Worm (Caenorhabditis elegans) whole organism, L1 larva: ENCODE results near the gene Y46G5A.29.

Source experiments
- F16B12.6 ChIP-seq: fragments of 150-350 bp; optimal IDR thresholded peaks from 2 replicates; lab custom pipeline; 2014; ENCODE audit warnings: missing biosample characterization, missing genetic modification characterization
- ama-1 ChIP-seq: fragments of 150-350 bp; optimal IDR thresholded peaks from 2 replicates; lab custom pipeline; 2014
- elt-3 ChIP-seq, 6 experiments: fragments of 150-350 bp in 1 of 6; sonication (generic microtip); optimal IDR thresholded peaks; 2 replicates each; lab custom pipeline; 2017 to 2018; ENCODE audit warnings: missing biosample characterization in 6 of 6, missing genetic modification characterization in 6 of 6, inconsistent platforms in 1 of 6
- hpl-2 ChIP-seq: fragments of 150-350 bp; optimal IDR thresholded peaks from 2 replicates; lab custom pipeline; 2014; ENCODE audit warnings: missing biosample characterization, missing genetic modification reagents, missing genetic modification characterization
- lin-13 ChIP-seq: fragments of 150-350 bp; optimal IDR thresholded peaks from 2 replicates; lab custom pipeline; 2014; ENCODE audit warnings: missing biosample characterization, missing genetic modification reagents, missing genetic modification characterization
- nhr-237 ChIP-seq: fragments of 150-350 bp; optimal IDR thresholded peaks from 2 replicates; lab custom pipeline; 2014; ENCODE audit warnings: missing biosample characterization, missing genetic modification characterization
- nhr-28 ChIP-seq: fragments of 150-350 bp; optimal IDR thresholded peaks from 2 replicates; lab custom pipeline; 2014; ENCODE audit warnings: missing biosample characterization, missing genetic modification characterization
- nhr-77 ChIP-seq: fragments of 150-350 bp; optimal IDR thresholded peaks from 2 replicates; lab custom pipeline; 2014; ENCODE audit warnings: missing biosample characterization, missing genetic modification characterization
- nhr-85 ChIP-seq: sonication (generic microtip); peaks from one replicate; lab custom pipeline; 2016; ENCODE audit warnings: missing genetic modification characterization, inconsistent platforms, missing compliant biosample characterization
- pag-3 ChIP-seq: sonication (generic microtip); optimal IDR thresholded peaks from 2 replicates; lab custom pipeline; 2017; ENCODE audit warnings: missing genetic modification characterization, mild to moderate bottlenecking, missing compliant biosample characterization, antibody characterized with exemption, borderline replicate concordance; ENCODE audit not compliant: insufficient read depth
- sptf-1 ChIP-seq: fragments of 150-350 bp; optimal IDR thresholded peaks from 2 replicates; lab custom pipeline; 2014; ENCODE audit warnings: missing biosample characterization, missing genetic modification characterization
- tbx-2 ChIP-seq: sonication (generic microtip); optimal IDR thresholded peaks from 2 replicates; lab custom pipeline; 2016; ENCODE audit warnings: missing genetic modification characterization, missing compliant biosample characterization

DNA sequence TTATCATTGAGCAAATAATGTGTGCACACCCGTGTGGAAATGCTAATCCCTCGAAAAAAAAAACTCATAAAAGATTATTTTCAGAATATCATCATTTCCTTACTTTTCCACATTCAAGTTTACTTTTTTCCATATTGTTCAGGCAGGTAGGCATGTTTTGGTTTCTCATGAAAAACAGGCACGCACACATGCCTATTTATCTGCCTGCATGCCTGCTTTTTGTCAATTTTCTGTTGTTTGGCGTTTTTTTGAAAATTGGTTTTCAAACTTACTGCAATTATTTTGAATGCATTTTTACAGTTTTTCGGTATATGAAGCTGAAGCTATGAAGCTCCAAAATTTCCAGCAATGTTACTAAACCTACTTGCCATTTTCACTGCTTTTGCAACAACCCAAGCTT lies 41.9 kb downstream of the Y46G5A.29 start, which contains the start of gene clec-64:
- no peak for TF ChIP-seq nhr-237
- TF ChIP-seq elt-3 (tag; optimal IDR thresholded peaks at IDR 0.05; lab: Kevin White, UChicago): no peak
- no peak for TF ChIP-seq nhr-28 (tag; lab: Kevin White, UChicago)
- TF ChIP-seq hpl-2 (GFP tag; lab: Kevin White, UChicago): no peak
- no peak for TF ChIP-seq pag-3
- no peak for TF ChIP-seq tbx-2 (tag; lab: Kevin White, UChicago)
- TF ChIP-seq sptf-1 (tag; lab: Kevin White, UChicago): no peak
- no peak for TF ChIP-seq F16B12.6 (tag; lab: Kevin White, UChicago)
- TF ChIP-seq nhr-85: no peak
- no peak for TF ChIP-seq lin-13 (GFP tag; lab: Kevin White, UChicago)
- no peak for TF ChIP-seq nhr-77 (tag; lab: Kevin White, UChicago)
- TF ChIP-seq ama-1 (lab: Kevin White, UChicago): no peak
